Worm (Caenorhabditis elegans) whole organism, L2 larva: ENCODE measurements around the gene twk-12.

Source experiments
- ZK546.5 ChIP-seq: sonication (generic microtip); optimal IDR thresholded peaks from 2 replicates; lab custom pipeline; 2017; ENCODE audit warnings: missing biosample characterization, missing genetic modification characterization
- ceh-16 ChIP-seq: fragments of 150-350 bp; optimal IDR thresholded peaks from 2 replicates; lab custom pipeline; 2014; ENCODE audit warnings: missing biosample characterization, missing genetic modification characterization
- elt-3 ChIP-seq: sonication (generic microtip); optimal IDR thresholded peaks from 2 replicates; lab custom pipeline; 2017; ENCODE audit warnings: missing biosample characterization, missing genetic modification characterization
- mdl-1 ChIP-seq, 2 experiments: fragments of 150-350 bp in 1 of 2; sonication (generic microtip) in 1 of 2; optimal IDR thresholded peaks; 2 replicates each; lab custom pipeline; 2017; ENCODE audit warnings: missing biosample characterization in 2 of 2, missing genetic modification characterization in 2 of 2
- nhr-129 ChIP-seq: fragments of 150-350 bp; optimal IDR thresholded peaks from 2 replicates; lab custom pipeline; 2014; ENCODE audit warnings: missing biosample characterization, missing genetic modification characterization
- nhr-237 ChIP-seq: fragments of 150-350 bp; optimal IDR thresholded peaks from 2 replicates; lab custom pipeline; 2014; ENCODE audit warnings: missing biosample characterization, missing genetic modification characterization
- nhr-77 ChIP-seq: fragments of 150-350 bp; optimal IDR thresholded peaks from 2 replicates; lab custom pipeline; 2014; ENCODE audit warnings: missing biosample characterization, missing genetic modification characterization
- unc-62 ChIP-seq: fragments of 150-350 bp; optimal IDR thresholded peaks from 2 replicates; lab custom pipeline; 2014; ENCODE audit warnings: missing biosample characterization, missing genetic modification reagents, missing genetic modification characterization

- TF ChIP-seq nhr-237 (tag; lab: Kevin White, UChicago) (no peak), nhr-129 (tag; lab: Kevin White, UChicago) (no peak), ceh-16 (tag; lab: Kevin White, UChicago) (no peak), mdl-1 (tag; optimal IDR thresholded peaks at IDR 0.05; lab: Kevin White, UChicago) (no peak), unc-62 (GFP tag; lab: Kevin White, UChicago) (no peak), ZK546.5 (tag; lab: Kevin White, UChicago) (no peak), nhr-77 (no peak), elt-3 (tag; lab: Kevin White, UChicago) (no peak)
These were observed 43.6 kb downstream of the twk-12 start for ce11 chrV:10711004-10711403.
